Fruit fly (Drosophila melanogaster): ENCODE results near the gene pelo.

pelo gene

DNA sequence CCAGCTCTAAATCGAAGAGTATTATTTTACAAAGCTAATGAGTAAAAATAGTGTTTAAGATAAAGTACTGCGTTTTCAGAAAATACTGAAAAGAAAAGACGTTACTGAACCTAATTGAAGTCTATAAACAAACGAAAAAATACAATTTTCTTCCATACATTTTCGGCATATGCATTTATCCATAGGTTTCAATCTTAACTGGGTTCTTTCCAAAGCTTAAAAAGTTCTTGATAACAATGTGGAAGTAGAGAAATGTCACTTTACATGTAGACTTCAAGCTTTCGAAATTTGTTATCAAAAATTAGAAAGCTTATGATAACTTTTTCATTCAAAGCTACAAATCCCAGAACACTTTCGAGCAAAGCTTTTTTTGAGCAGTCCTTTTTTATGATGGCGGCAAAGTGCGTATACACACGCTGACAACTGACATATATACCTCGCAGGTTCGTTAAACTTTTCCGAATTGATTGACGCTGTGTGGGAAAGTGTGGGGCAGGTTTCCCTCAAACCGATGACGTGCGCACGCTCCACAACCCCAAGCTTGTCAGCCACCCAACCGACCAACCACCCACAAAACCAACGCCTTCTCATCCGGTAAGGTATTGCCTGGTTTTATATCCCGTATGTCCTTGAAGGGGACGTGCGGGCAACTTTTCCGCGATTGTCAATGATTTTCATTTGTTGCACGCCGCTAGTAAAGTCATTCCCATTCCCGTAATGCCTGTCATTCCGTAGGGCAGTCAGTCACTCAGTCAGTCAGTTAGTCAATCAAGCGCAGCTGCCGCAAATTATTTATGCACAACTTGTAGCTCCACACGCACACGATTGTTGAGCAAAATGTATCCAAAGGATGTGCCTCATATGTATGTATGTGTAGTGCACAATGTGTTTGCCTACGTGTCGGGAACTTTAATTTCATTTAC, 43.1 kb upstream of the pelo start:
- TF ChIP-seq pnt (GFP tag; optimal IDR thresholded peaks at IDR 0.05), result no peak
- peak; percentile 14 for TF ChIP-seq CG13894 (tag; optimal IDR thresholded peaks at IDR 0.05)
- no peak for TF ChIP-seq CG42726 (GFP tag; IDR thresholded peaks at IDR 0.05; ENCODE audit: partially characterized antibody)
- no peak for TF ChIP-seq gsb (GFP tag; IDR thresholded peaks at IDR 0.05)
- no peak for TF ChIP-seq CG8478 (optimal IDR thresholded peaks at IDR 0.05)
- TF ChIP-seq phol (tag; optimal IDR thresholded peaks at IDR 0.05), result no peak
- TF ChIP-seq jumu (GFP tag; optimal IDR thresholded peaks at IDR 0.05), result no peak
- TF ChIP-seq CG10366 (GFP tag; IDR thresholded peaks at IDR 0.05), result no peak
- TF ChIP-seq NfI (GFP tag; optimal IDR thresholded peaks at IDR 0.05), result no peak
- no peak for TF ChIP-seq ash1 (GFP tag; optimal IDR thresholded peaks at IDR 0.05)
- no peak for TF ChIP-seq CG33557 (GFP tag; optimal IDR thresholded peaks at IDR 0.05)
- no peak for TF ChIP-seq CG4282 (GFP tag; optimal IDR thresholded peaks at IDR 0.05)
- peak; percentile 39; the same call in 1 of the 2 replicates for TF ChIP-seq Dref (GFP tag; IDR thresholded peaks at IDR 0.05)
- no peak for TF ChIP-seq CG8290 (GFP tag; optimal IDR thresholded peaks at IDR 0.05)
- TF ChIP-seq CG8290 (tag; optimal IDR thresholded peaks at IDR 0.05), result no peak
- peak; percentile 5 for TF ChIP-seq Dp (GFP tag; optimal IDR thresholded peaks at IDR 0.05)
- peak; percentile 57; the same call in 1 of the 2 replicates for TF ChIP-seq onecut (GFP tag; IDR thresholded peaks at IDR 0.05)
- TF ChIP-seq slou (GFP tag; optimal IDR thresholded peaks at IDR 0.05), result no peak
- peak; percentile 20 for TF ChIP-seq pzg (GFP tag; optimal IDR thresholded peaks at IDR 0.05)
- TF ChIP-seq CG8281 (tag; optimal IDR thresholded peaks at IDR 0.05), result peak; percentile 93
- no peak for TF ChIP-seq Antp (GFP tag; optimal IDR thresholded peaks at IDR 0.05)
- TF ChIP-seq Fer1 (GFP tag; optimal IDR thresholded peaks at IDR 0.05), result no peak
- TF ChIP-seq ewg (GFP tag; optimal IDR thresholded peaks at IDR 0.05), result peak; percentile 74
- TF ChIP-seq CG6813 (GFP tag; optimal IDR thresholded peaks at IDR 0.05), result no peak
- no peak for TF ChIP-seq amos (GFP tag; IDR thresholded peaks at IDR 0.05; ENCODE audit: partially characterized antibody)
- no peak for TF ChIP-seq Spps (tag; optimal IDR thresholded peaks at IDR 0.05)
- TF ChIP-seq abd-A (tag; optimal IDR thresholded peaks at IDR 0.05), result peak; percentile 68
- 0 out of 2 replicates have a peak, but pooled peaks have one; percentile 16 for TF ChIP-seq E2f2 (GFP tag; IDR thresholded peaks at IDR 0.05)
- TF ChIP-seq scrt (GFP tag; optimal IDR thresholded peaks at IDR 0.05), result peak; percentile 88
- no peak for TF ChIP-seq CG6765 (GFP tag; optimal IDR thresholded peaks at IDR 0.05)
- TF ChIP-seq CTCF (GFP tag; optimal IDR thresholded peaks at IDR 0.05), result peak; percentile 72
- TF ChIP-seq gfzf (GFP tag; optimal IDR thresholded peaks at IDR 0.05), result peak; percentile 61
- peak; percentile 18 for TF ChIP-seq pita (GFP tag; optimal IDR thresholded peaks at IDR 0.05)
- TF ChIP-seq CG15269 (tag; optimal IDR thresholded peaks at IDR 0.05), result no peak
- TF ChIP-seq Sry-δ (GFP tag; optimal IDR thresholded peaks at IDR 0.05), result no peak
- 0 out of 2 replicates have a peak, but pooled peaks have one; percentile 9 for TF ChIP-seq CG32532 (GFP tag; IDR thresholded peaks at IDR 0.05)
- no peak for TF ChIP-seq unpg (GFP tag; optimal IDR thresholded peaks at IDR 0.05)
- TF ChIP-seq CG34376 (GFP tag; optimal IDR thresholded peaks at IDR 0.05), result no peak

dm6 chr2L:9660516-9660920, 40.1 kb upstream of the pelo start:
- TF ChIP-seq ttk (GFP tag; IDR thresholded peaks at IDR 0.05), result peak; percentile 50; the same call in 1 of the 2 replicates
- peak; percentile 53 for TF ChIP-seq GATAe (GFP tag; conservative IDR thresholded peaks at IDR 0.05)
- peak; percentile 89 for TF ChIP-seq Hand (GFP tag; optimal IDR thresholded peaks at IDR 0.05)
- TF ChIP-seq Dbx (GFP tag; IDR thresholded peaks at IDR 0.05), result peak; percentile 84
- no peak for TF ChIP-seq CG2129 (GFP tag; IDR thresholded peaks at IDR 0.05; ENCODE audit: partially characterized antibody)
- TF ChIP-seq Doc3 (GFP tag; IDR thresholded peaks at IDR 0.05; ENCODE audit: partially characterized antibody), result no peak
- peak; percentile 1 for TF ChIP-seq gcm2 (GFP tag; optimal IDR thresholded peaks at IDR 0.05)
- peak; percentile 64 for TF ChIP-seq CG13775 (GFP tag; optimal IDR thresholded peaks at IDR 0.05)
- TF ChIP-seq gce (GFP tag; IDR thresholded peaks at IDR 0.05), result no peak
- peak; percentile 35 for TF ChIP-seq pum (GFP tag; optimal IDR thresholded peaks at IDR 0.05)
- peak; percentile 84 for TF ChIP-seq CG14014 (GFP tag; IDR thresholded peaks at IDR 0.05)
- peak; percentile 82 for TF ChIP-seq CG6683 (GFP tag; optimal IDR thresholded peaks at IDR 0.05)
- peak; percentile 63 for TF ChIP-seq zf30C (GFP tag; optimal IDR thresholded peaks at IDR 0.05)
- no peak for TF ChIP-seq hbn (GFP tag; IDR thresholded peaks at IDR 0.05; ENCODE audit: partially characterized antibody)
